Fruit fly (Drosophila melanogaster): ENCODE data around the gene pnr.

DNA sequence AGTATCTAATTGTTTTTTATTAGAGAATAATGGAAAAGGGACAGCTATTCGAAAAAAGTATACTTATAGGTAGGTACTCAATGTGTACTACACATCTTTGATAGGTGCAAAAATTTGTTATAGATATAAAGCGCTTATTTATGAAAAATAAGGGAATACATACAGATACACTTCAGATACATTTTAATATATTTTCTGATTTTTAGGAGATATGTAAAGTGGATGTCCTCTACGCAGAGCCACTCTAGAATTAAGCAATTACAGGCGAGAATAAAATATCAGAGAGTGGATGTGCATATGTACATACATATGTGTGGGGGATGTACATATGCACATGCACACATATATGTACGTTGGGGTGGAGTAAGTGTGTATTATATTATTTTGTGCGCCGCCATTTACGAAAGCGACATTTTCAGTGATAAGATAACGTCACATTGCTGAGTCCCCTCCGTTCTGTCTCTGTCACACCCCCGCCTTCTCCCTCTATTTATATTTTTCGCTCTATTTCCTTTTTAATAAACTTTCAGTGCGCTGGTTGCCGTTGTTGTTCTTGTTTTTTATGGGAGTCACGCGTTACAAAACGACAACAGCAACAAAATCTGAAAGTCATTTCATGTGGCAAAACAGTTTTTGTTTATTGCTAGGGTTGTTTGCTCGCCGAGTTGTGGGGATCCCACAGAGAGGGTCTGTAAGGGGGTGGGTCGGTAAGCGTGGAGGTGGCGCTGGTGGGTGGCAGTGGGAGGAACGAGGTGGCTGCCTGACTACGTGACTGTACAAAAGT is 21.0 kb upstream of the pnr start:
- TF ChIP-seq CG10669 (GFP tag; optimal IDR thresholded peaks at IDR 0.05) (no peak), Met (GFP tag; optimal IDR thresholded peaks at IDR 0.05) (peak; percentile 9), eg (GFP tag; IDR thresholded peaks at IDR 0.05) (0 out of 3 replicates have a peak, but pooled peaks have one; percentile 6), CG6163 (GFP tag; IDR thresholded peaks at IDR 0.05) (peak; percentile 22; the same call in 1 of the 3 replicates), CG9139 (GFP tag; optimal IDR thresholded peaks at IDR 0.05) (no peak), CG4318 (GFP tag; optimal IDR thresholded peaks at IDR 0.05) (no peak), Sox102F (GFP tag; optimal IDR thresholded peaks at IDR 0.05) (no peak), Lpt (GFP tag; optimal IDR thresholded peaks at IDR 0.05) (no peak), dsx (GFP tag; optimal IDR thresholded peaks at IDR 0.05; ENCODE audit: poor library complexity, severe bottlenecking) (no peak), Hr39 (GFP tag; optimal IDR thresholded peaks at IDR 0.05) (no peak), Blimp-1 (GFP tag; optimal IDR thresholded peaks at IDR 0.05) (no peak), Ets96B (tag; optimal IDR thresholded peaks at IDR 0.05) (no peak), CG34406 (GFP tag; optimal IDR thresholded peaks at IDR 0.05) (no peak)

Data from whole organism, prepupa.